Worm (Caenorhabditis elegans) whole organism, L2 larva: ENCODE measurements around the gene F49F1.14.

Experiments
- C34F6.9 ChIP-seq: fragments of 150-350 bp; optimal IDR thresholded peaks from 2 replicates; lab custom pipeline; 2014; ENCODE audit warnings: missing biosample characterization, missing genetic modification characterization
- F13H6.1 ChIP-seq: sonication (generic microtip); optimal IDR thresholded peaks from 2 replicates; lab custom pipeline; 2016; ENCODE audit warnings: missing genetic modification characterization, missing compliant biosample characterization
- R02D3.7 ChIP-seq: fragments of 150-350 bp; optimal IDR thresholded peaks from 2 replicates; lab custom pipeline; 2014; ENCODE audit warnings: missing biosample characterization, missing genetic modification characterization
- Y55F3AM.14 ChIP-seq: fragments of 200-800 bp; sonication (Bioruptor generic); optimal IDR thresholded peaks from 2 replicates; lab custom pipeline; 2018; ENCODE audit warnings: mild to moderate bottlenecking, missing genetic modification characterization, missing compliant biosample characterization
- ZK546.5 ChIP-seq: sonication (generic microtip); optimal IDR thresholded peaks from 2 replicates; lab custom pipeline; 2017; ENCODE audit warnings: missing biosample characterization, missing genetic modification characterization
- ama-1 ChIP-seq: fragments of 150-350 bp; optimal IDR thresholded peaks from 2 replicates; lab custom pipeline; 2018; ENCODE audit warnings: inconsistent platforms
- blmp-1 ChIP-seq: sonication (generic microtip); optimal IDR thresholded peaks from 2 replicates; lab custom pipeline; 2017; ENCODE audit warnings: missing genetic modification characterization, mild to moderate bottlenecking, missing compliant biosample characterization, antibody characterized with exemption, moderate library complexity; ENCODE audit not compliant: insufficient read depth
- ceh-82 ChIP-seq: fragments of 150-350 bp; optimal IDR thresholded peaks from 2 replicates; lab custom pipeline; 2014; ENCODE audit warnings: missing biosample characterization, missing genetic modification characterization
- crh-2 ChIP-seq: sonication (generic microtip); optimal IDR thresholded peaks from 2 replicates; lab custom pipeline; 2017; ENCODE audit warnings: missing biosample characterization, missing genetic modification characterization
- dmd-4 ChIP-seq: sonication (generic microtip); optimal IDR thresholded peaks from 2 replicates; lab custom pipeline; 2017; ENCODE audit warnings: missing biosample characterization, missing genetic modification characterization
- egl-27 ChIP-seq: sonication (generic microtip); optimal IDR thresholded peaks from 3 replicates; lab custom pipeline; 2017; ENCODE audit warnings: missing biosample characterization, missing genetic modification reagents, missing genetic modification characterization
- elt-3 ChIP-seq: sonication (generic microtip); optimal IDR thresholded peaks from 2 replicates; lab custom pipeline; 2017; ENCODE audit warnings: missing biosample characterization, missing genetic modification characterization
- fos-1 ChIP-seq: fragments of 150-350 bp; optimal IDR thresholded peaks from 2 replicates; lab custom pipeline; 2014; ENCODE audit warnings: missing biosample characterization, missing genetic modification characterization
- gmeb-1 ChIP-seq: fragments of 150-350 bp; optimal IDR thresholded peaks from 2 replicates; lab custom pipeline; 2014; ENCODE audit warnings: missing biosample characterization, missing genetic modification characterization
- lin-13 ChIP-seq: fragments of 150-350 bp; optimal IDR thresholded peaks from 2 replicates; lab custom pipeline; 2014; ENCODE audit warnings: missing biosample characterization, missing genetic modification reagents, missing genetic modification characterization
- lsy-2 ChIP-seq, 2 experiments: fragments of 150-350 bp in 1 of 2; sonication (generic microtip) in 1 of 2; optimal IDR thresholded peaks; 2 replicates each; lab custom pipeline; 2014 to 2017; ENCODE audit warnings: missing biosample characterization in 2 of 2, missing genetic modification characterization in 2 of 2
- mdl-1 ChIP-seq, 2 experiments: fragments of 150-350 bp in 1 of 2; sonication (generic microtip) in 1 of 2; optimal IDR thresholded peaks; 2 replicates each; lab custom pipeline; 2017; ENCODE audit warnings: missing biosample characterization in 2 of 2, missing genetic modification characterization in 2 of 2
- nhr-11 ChIP-seq: fragments of 150-350 bp; optimal IDR thresholded peaks from 2 replicates; lab custom pipeline; 2014; ENCODE audit warnings: missing biosample characterization, missing genetic modification characterization
- nhr-12 ChIP-seq: fragments of 150-350 bp; optimal IDR thresholded peaks from 2 replicates; lab custom pipeline; 2014; ENCODE audit warnings: missing biosample characterization, missing genetic modification characterization
- nhr-237 ChIP-seq: fragments of 150-350 bp; optimal IDR thresholded peaks from 2 replicates; lab custom pipeline; 2014; ENCODE audit warnings: missing biosample characterization, missing genetic modification characterization
- nhr-25 ChIP-seq: fragments of 150-350 bp; sonication (generic microtip); optimal IDR thresholded peaks from 3 replicates; lab custom pipeline; 2014; ENCODE audit warnings: missing biosample characterization, missing genetic modification characterization
- nhr-6 ChIP-seq: fragments of 150-350 bp; optimal IDR thresholded peaks from 2 replicates; lab custom pipeline; 2014; ENCODE audit warnings: missing biosample characterization, missing genetic modification characterization
- nhr-77 ChIP-seq: fragments of 150-350 bp; optimal IDR thresholded peaks from 2 replicates; lab custom pipeline; 2014; ENCODE audit warnings: missing biosample characterization, missing genetic modification characterization
- peb-1 ChIP-seq: fragments of 150-350 bp; optimal IDR thresholded peaks from 2 replicates; lab custom pipeline; 2014; ENCODE audit warnings: missing biosample characterization, missing genetic modification characterization
- sem-4 ChIP-seq: fragments of 150-350 bp; optimal IDR thresholded peaks from 2 replicates; lab custom pipeline; 2014; ENCODE audit warnings: missing biosample characterization, missing genetic modification reagents, missing genetic modification characterization
- skn-1 ChIP-seq: sonication (generic microtip); optimal IDR thresholded peaks from 2 replicates; lab custom pipeline; 2017; ENCODE audit warnings: missing biosample characterization, missing genetic modification characterization
- sma-3 ChIP-seq: sonication (generic microtip); optimal IDR thresholded peaks from 2 replicates; lab custom pipeline; 2016; ENCODE audit warnings: missing genetic modification reagents, missing genetic modification characterization, missing compliant biosample characterization
- snpc-4 ChIP-seq: fragments of 150-350 bp; optimal IDR thresholded peaks from 2 replicates; lab custom pipeline; 2014; ENCODE audit warnings: missing biosample characterization, missing genetic modification characterization
- unc-39 ChIP-seq: fragments of 150-350 bp; optimal IDR thresholded peaks from 2 replicates; lab custom pipeline; 2014; ENCODE audit warnings: missing biosample characterization, missing genetic modification characterization
- unc-62 ChIP-seq: fragments of 150-350 bp; optimal IDR thresholded peaks from 2 replicates; lab custom pipeline; 2014; ENCODE audit warnings: missing biosample characterization, missing genetic modification reagents, missing genetic modification characterization
- zag-1 ChIP-seq: fragments of 150-350 bp; optimal IDR thresholded peaks from 2 replicates; lab custom pipeline; 2014; ENCODE audit warnings: missing biosample characterization, missing genetic modification characterization
- ztf-1 ChIP-seq: fragments of 200-800 bp; sonication (Bioruptor generic); conservative IDR thresholded peaks from 2 replicates; pipeline ENCODE4 v1.3.6; 2022; ENCODE audit warnings: missing genetic modification characterization, missing compliant biosample characterization
- ztf-11 ChIP-seq: sonication (generic microtip); optimal IDR thresholded peaks from 2 replicates; lab custom pipeline; 2017; ENCODE audit warnings: missing biosample characterization, missing genetic modification characterization
- ztf-4 ChIP-seq: fragments of 150-350 bp; optimal IDR thresholded peaks from 2 replicates; lab custom pipeline; 2014; ENCODE audit warnings: missing biosample characterization, missing genetic modification characterization

Gene F49F1.14

ce11 chrIV:4082599-4082998 lies 29.7 kb downstream of the F49F1.14 start:
- no peak for TF ChIP-seq ztf-11 (tag; lab: Kevin White, UChicago)
- no peak for TF ChIP-seq Y55F3AM.14 (GFP tag; lab: Kevin White, UChicago)
- no peak for TF ChIP-seq blmp-1
- no peak for TF ChIP-seq nhr-237 (tag; lab: Kevin White, UChicago)

DNA sequence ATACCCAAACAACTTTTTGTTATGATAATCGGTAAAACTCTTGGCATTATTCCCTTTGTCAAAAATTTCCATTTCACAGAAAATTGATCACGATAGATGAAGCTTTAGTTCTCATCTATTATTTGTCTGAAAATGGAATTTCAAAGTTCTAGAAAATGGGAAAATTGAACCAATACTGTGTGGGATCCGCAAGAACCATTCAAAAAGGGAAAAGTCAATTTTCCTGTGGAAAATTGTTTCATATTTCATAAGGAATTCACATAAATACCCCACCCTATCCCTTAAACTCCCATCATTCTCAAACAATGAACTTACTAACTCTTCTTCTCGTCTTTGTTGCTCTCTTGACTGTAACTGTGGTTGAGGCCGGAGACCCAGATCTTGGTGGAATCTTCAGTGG lies 31.4 kb downstream of the F49F1.14 start, which contains the start of the genes C35B1.9 and C35B1.3:
C35B1.9 (minus strand) TSS at position 101 of the 400 bp plus-strand sequence.
C35B1.3 (plus strand) TSS at position 306 of the 400 bp plus-strand sequence.
- no peak for TF ChIP-seq ztf-4 (tag; lab: Kevin White, UChicago)
- TF ChIP-seq lsy-2 (tag; optimal IDR thresholded peaks at IDR 0.05; lab: Kevin White, UChicago) = no peak
- TF ChIP-seq C34F6.9 (tag; lab: Kevin White, UChicago) = no peak
- no peak for TF ChIP-seq snpc-4 (tag; lab: Kevin White, UChicago)
- TF ChIP-seq ceh-82 (tag; lab: Kevin White, UChicago) = no peak
- no peak for TF ChIP-seq lin-13 (GFP tag; lab: Kevin White, UChicago)
- TF ChIP-seq unc-62 (GFP tag; lab: Kevin White, UChicago) = no peak
- TF ChIP-seq F13H6.1 (tag; lab: Kevin White, UChicago) = no peak
- TF ChIP-seq nhr-25 (tag; lab: Kevin White, UChicago) = no peak
- TF ChIP-seq crh-2 = no peak
- no peak for TF ChIP-seq sma-3 (GFP tag; lab: Kevin White, UChicago)
- no peak for TF ChIP-seq egl-27 (tag; lab: Kevin White, UChicago)
- no peak for TF ChIP-seq peb-1 (tag; lab: Kevin White, UChicago)
- TF ChIP-seq ama-1 (lab: Kevin White, UChicago) = no peak
- no peak for TF ChIP-seq blmp-1
- no peak for TF ChIP-seq R02D3.7 (tag; lab: Kevin White, UChicago)
- no peak for TF ChIP-seq unc-39 (tag; lab: Kevin White, UChicago)
- no peak for TF ChIP-seq nhr-77 (tag; lab: Kevin White, UChicago)
- TF ChIP-seq nhr-12 (tag; lab: Kevin White, UChicago) = no peak

ce11 chrIV:4079514-4079913 lies 32.8 kb downstream of the F49F1.14 start, which contains the start of gene C35B1.4:
C35B1.4 (plus strand) TSS chrIV:4079814.
- no peak for TF ChIP-seq unc-62 (GFP tag; lab: Kevin White, UChicago)
- TF ChIP-seq skn-1 (tag; lab: Kevin White, UChicago) = no peak
- no peak for TF ChIP-seq nhr-25 (tag; lab: Kevin White, UChicago)
- TF ChIP-seq ZK546.5 (tag; lab: Kevin White, UChicago) = no peak
- no peak for TF ChIP-seq nhr-12 (tag; lab: Kevin White, UChicago)
- TF ChIP-seq nhr-11 = no peak
- no peak for TF ChIP-seq ztf-1 (GFP tag; lab: Robert Waterston, UW)
- no peak for TF ChIP-seq blmp-1
- no peak for TF ChIP-seq ceh-82 (tag; lab: Kevin White, UChicago)
- TF ChIP-seq egl-27 (tag; lab: Kevin White, UChicago) = no peak
- TF ChIP-seq, all 48 proteins: peak for 0

DNA sequence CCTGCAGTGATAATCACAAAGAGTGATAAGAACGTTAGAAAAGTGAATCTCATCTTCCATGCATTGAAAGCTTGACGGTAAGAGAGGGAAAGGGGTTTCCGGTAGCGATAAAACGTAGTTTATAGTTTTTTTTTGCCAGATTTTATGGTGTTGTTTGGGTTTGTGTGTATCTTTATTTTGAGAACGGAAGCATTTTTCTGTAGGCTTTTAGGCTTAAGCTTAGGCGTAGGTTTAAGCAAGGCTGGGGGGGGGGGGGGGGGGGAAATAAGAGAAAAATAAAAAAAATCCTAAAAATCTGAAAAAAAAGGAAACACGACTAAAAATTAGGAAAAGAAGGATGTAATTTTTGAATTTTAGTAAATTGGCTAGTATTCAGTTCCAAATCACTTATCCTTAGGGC lies 33.4 kb downstream of the F49F1.14 start, which contains the start of gene C35B1.8:
C35B1.8 (minus strand) TSS at position 101 of the 400 bp plus-strand sequence.
- TF ChIP-seq fos-1 (tag; lab: Kevin White, UChicago) = no peak
- TF ChIP-seq nhr-6 (tag; lab: Kevin White, UChicago) = no peak
- TF ChIP-seq lsy-2 (tag; optimal IDR thresholded peaks at IDR 0.05; lab: Kevin White, UChicago) = no peak
- TF ChIP-seq mdl-1 (tag; optimal IDR thresholded peaks at IDR 0.05; lab: Kevin White, UChicago) = no peak
- TF ChIP-seq ztf-1 (GFP tag; lab: Robert Waterston, UW) = no peak
- TF ChIP-seq lin-13 (GFP tag; lab: Kevin White, UChicago) = no peak
- TF ChIP-seq nhr-77 (tag; lab: Kevin White, UChicago) = no peak
- no peak for TF ChIP-seq gmeb-1 (tag; lab: Kevin White, UChicago)
- no peak for TF ChIP-seq snpc-4 (tag; lab: Kevin White, UChicago)
- TF ChIP-seq elt-3 (tag; lab: Kevin White, UChicago) = no peak
- no peak for TF ChIP-seq peb-1 (tag; lab: Kevin White, UChicago)
- no peak for TF ChIP-seq dmd-4
- TF ChIP-seq sem-4 (tag; lab: Kevin White, UChicago) = no peak
- TF ChIP-seq ama-1 (lab: Kevin White, UChicago) = no peak
- no peak for TF ChIP-seq nhr-12 (tag; lab: Kevin White, UChicago)
- no peak for TF ChIP-seq unc-39 (tag; lab: Kevin White, UChicago)
- TF ChIP-seq nhr-11 = no peak
- no peak for TF ChIP-seq ceh-82 (tag; lab: Kevin White, UChicago)
- TF ChIP-seq zag-1 = no peak
